Worm (Caenorhabditis elegans) whole organism, early embryonic: ENCODE data around the gene ins-32.

Experiments used
- B0310.2 ChIP-seq: sonication (generic microtip); optimal IDR thresholded peaks from 2 replicates; lab custom pipeline; 2016; ENCODE audit warnings: mild to moderate bottlenecking, missing genetic modification characterization, missing compliant biosample characterization
- F13C5.2 ChIP-seq: sonication (generic microtip); optimal IDR thresholded peaks from 2 replicates; lab custom pipeline; 2017; ENCODE audit warnings: mild to moderate bottlenecking, missing genetic modification characterization, inconsistent platforms, missing compliant biosample characterization
- aly-1 ChIP-seq: sonication (generic microtip); optimal IDR thresholded peaks from 2 replicates; lab custom pipeline; 2016; ENCODE audit warnings: missing genetic modification characterization, missing compliant biosample characterization
- ama-1 ChIP-seq: fragments of 150-350 bp; optimal IDR thresholded peaks from 2 replicates; lab custom pipeline; 2014
- ceh-13 ChIP-seq: fragments of 200-800 bp; sonication (Bioruptor generic); optimal IDR thresholded peaks from 2 replicates; lab custom pipeline; 2018; ENCODE audit warnings: mild to moderate bottlenecking, missing genetic modification characterization, missing compliant biosample characterization
- ceh-36 ChIP-seq: sonication (generic microtip); optimal IDR thresholded peaks from 2 replicates; lab custom pipeline; 2016; ENCODE audit warnings: missing genetic modification characterization, inconsistent platforms, missing compliant biosample characterization
- ets-7 ChIP-seq: sonication (generic microtip); optimal IDR thresholded peaks from 2 replicates; lab custom pipeline; 2016; ENCODE audit warnings: missing genotype, missing genetic modification characterization, missing compliant biosample characterization
- flt-1 ChIP-seq: fragments of 200-800 bp; sonication (Bioruptor generic); IDR thresholded peaks from 2 replicates; pipeline ENCODE4 v1.3.6; 2022; ENCODE audit warnings: missing genetic modification characterization, missing compliant biosample characterization
- hmbx-1 ChIP-seq: sonication (generic microtip); optimal IDR thresholded peaks from 2 replicates; lab custom pipeline; 2016; ENCODE audit warnings: mild to moderate bottlenecking, missing genetic modification characterization, missing compliant biosample characterization
- hmg-4 ChIP-seq: fragments of 200-800 bp; sonication (Bioruptor generic); optimal IDR thresholded peaks from 2 replicates; lab custom pipeline; 2018; ENCODE audit warnings: mild to moderate bottlenecking, missing genetic modification characterization, missing compliant biosample characterization
- hnd-1 ChIP-seq: sonication (generic microtip); optimal IDR thresholded peaks from 2 replicates; lab custom pipeline; 2016; ENCODE audit warnings: missing genetic modification characterization, missing compliant biosample characterization
- pes-1 ChIP-seq: fragments of 200-800 bp; sonication (Bioruptor generic); IDR thresholded peaks from 2 replicates; pipeline ENCODE4 v1.3.6; 2022; ENCODE audit warnings: missing genetic modification reagents, missing genetic modification characterization, missing compliant biosample characterization
- scrt-1 ChIP-seq: fragments of 200-800 bp; sonication (Bioruptor generic); IDR thresholded peaks from 2 replicates; pipeline ENCODE4 v1.3.6; 2022; ENCODE audit warnings: missing genetic modification characterization, missing compliant biosample characterization
- sea-1 ChIP-seq: fragments of 200-800 bp; sonication (Bioruptor generic); conservative IDR thresholded peaks from 2 replicates; pipeline ENCODE4 v1.3.6; 2022; ENCODE audit warnings: missing genetic modification characterization, missing compliant biosample characterization
- tbx-11 ChIP-seq: fragments of 200-800 bp; sonication (Bioruptor generic); IDR thresholded peaks from 2 replicates; pipeline ENCODE4 v1.3.6; 2022; ENCODE audit warnings: missing genetic modification characterization, missing compliant biosample characterization
- tbx-37 ChIP-seq: fragments of 200-800 bp; sonication (Bioruptor generic); conservative IDR thresholded peaks from 2 replicates; pipeline ENCODE4 v1.3.6; 2022; ENCODE audit warnings: missing genetic modification reagents, missing genetic modification characterization, missing compliant biosample characterization
- tra-4 ChIP-seq: sonication (generic microtip); optimal IDR thresholded peaks from 2 replicates; lab custom pipeline; 2017; ENCODE audit warnings: missing genetic modification characterization, missing compliant biosample characterization

Gene ins-32

ce11 chrII:3759010-3759409 is 44.1 kb downstream of the ins-32 start, which contains the start of gene T24E12.12:
Gene T24E12.12, plus strand, starts transcription at chrII:3759290.
- no peak for TF ChIP-seq tra-4 (tag; lab: Kevin White, UChicago)
- TF ChIP-seq ceh-13 (GFP tag; lab: Kevin White, UChicago): no peak
- no peak for TF ChIP-seq hmg-4 (GFP tag; lab: Kevin White, UChicago)
- TF ChIP-seq ama-1: no peak
- TF ChIP-seq flt-1: no peak

- TF ChIP-seq hmg-4 (GFP tag; lab: Kevin White, UChicago): no peak
- no peak for TF ChIP-seq F13C5.2 (tag; lab: Kevin White, UChicago)
- no peak for TF ChIP-seq pes-1 (GFP tag; lab: Robert Waterston, UW)
- TF ChIP-seq ets-7 (tag; lab: Kevin White, UChicago): no peak
- TF ChIP-seq sea-1 (GFP tag; lab: Robert Waterston, UW): no peak
- no peak for TF ChIP-seq tbx-11 (GFP tag; lab: Robert Waterston, UW)
- TF ChIP-seq flt-1: no peak
- no peak for TF ChIP-seq tra-4 (tag; lab: Kevin White, UChicago)
- no peak for TF ChIP-seq ama-1
- TF ChIP-seq aly-1: no peak
- no peak for TF ChIP-seq ceh-13 (GFP tag; lab: Kevin White, UChicago)
- no peak for TF ChIP-seq hnd-1
- TF ChIP-seq ceh-36 (tag; lab: Kevin White, UChicago): no peak
- no peak for TF ChIP-seq hmbx-1 (tag; lab: Kevin White, UChicago)
- no peak for TF ChIP-seq B0310.2 (tag; lab: Kevin White, UChicago)
- no peak for TF ChIP-seq tbx-37 (GFP tag; lab: Robert Waterston, UW)
- TF ChIP-seq scrt-1: no peak
These were observed 45.6 kb downstream of the ins-32 start, which contains the start of gene srx-111 for ce11 chrII:3757499-3757898. Gene srx-111, plus strand, starts transcription at chrII:3757799.

- TF ChIP-seq tra-4 (tag; lab: Kevin White, UChicago) (no peak), hmg-4 (GFP tag; lab: Kevin White, UChicago) (no peak), pes-1 (GFP tag; lab: Robert Waterston, UW) (no peak), ets-7 (tag; lab: Kevin White, UChicago) (no peak), hmbx-1 (tag; lab: Kevin White, UChicago) (no peak), ceh-36 (tag; lab: Kevin White, UChicago) (no peak), scrt-1 (no peak), flt-1 (no peak), aly-1 (no peak), F13C5.2 (tag; lab: Kevin White, UChicago) (no peak), B0310.2 (tag; lab: Kevin White, UChicago) (no peak), ama-1 (no peak), ceh-13 (GFP tag; lab: Kevin White, UChicago) (no peak), hnd-1 (no peak), tbx-37 (GFP tag; lab: Robert Waterston, UW) (no peak), sea-1 (GFP tag; lab: Robert Waterston, UW) (no peak)
These were observed 49.5 kb downstream of the ins-32 start, which contains the start of gene rcd-1 for ce11 chrII:3753598-3753997. Gene rcd-1, plus strand, starts transcription at chrII:3753898.
